Worm (Caenorhabditis elegans) whole organism, late embryonic: Measurements from ENCODE around the gene srh-231.

Source experiments
- ceh-24 ChIP-seq: sonication (generic microtip); optimal IDR thresholded peaks from 2 replicates; lab custom pipeline; 2016; ENCODE audit warnings: mild to moderate bottlenecking, missing genetic modification characterization, missing compliant biosample characterization
- elt-2 ChIP-seq: sonication (generic microtip); optimal IDR thresholded peaks from 2 replicates; lab custom pipeline; 2016; ENCODE audit warnings: missing genetic modification reagents, missing genetic modification characterization, missing compliant biosample characterization
- elt-4 ChIP-seq: sonication (generic microtip); optimal IDR thresholded peaks from 2 replicates; lab custom pipeline; 2016; ENCODE audit warnings: missing genetic modification characterization, missing compliant biosample characterization
- nfya-1 ChIP-seq: sonication (generic microtip); optimal IDR thresholded peaks from 2 replicates; lab custom pipeline; 2017; ENCODE audit warnings: missing genetic modification characterization, mild to moderate bottlenecking, missing compliant biosample characterization, antibody characterized with exemption, moderate library complexity
- nhr-11 ChIP-seq: fragments of 150-350 bp; optimal IDR thresholded peaks from 2 replicates; lab custom pipeline; 2014; ENCODE audit warnings: missing biosample characterization, missing genetic modification characterization
- pag-3 ChIP-seq: sonication (generic microtip); optimal IDR thresholded peaks from 2 replicates; lab custom pipeline; 2016; ENCODE audit warnings: missing compliant biosample characterization, missing genetic modification characterization, borderline replicate concordance
- pat-9 ChIP-seq: fragments of 200-800 bp; sonication (Bioruptor generic); optimal IDR thresholded peaks from 2 replicates; lab custom pipeline; 2018; ENCODE audit warnings: mild to moderate bottlenecking, missing genetic modification characterization, moderate library complexity, missing compliant biosample characterization
- pqm-1 ChIP-seq: sonication (generic microtip); optimal IDR thresholded peaks from 2 replicates; lab custom pipeline; 2016; ENCODE audit warnings: missing genetic modification characterization, missing compliant biosample characterization
- rnt-1 ChIP-seq: sonication (generic microtip); optimal IDR thresholded peaks from 2 replicates; lab custom pipeline; 2016; ENCODE audit warnings: missing genetic modification characterization, missing compliant biosample characterization

DNA sequence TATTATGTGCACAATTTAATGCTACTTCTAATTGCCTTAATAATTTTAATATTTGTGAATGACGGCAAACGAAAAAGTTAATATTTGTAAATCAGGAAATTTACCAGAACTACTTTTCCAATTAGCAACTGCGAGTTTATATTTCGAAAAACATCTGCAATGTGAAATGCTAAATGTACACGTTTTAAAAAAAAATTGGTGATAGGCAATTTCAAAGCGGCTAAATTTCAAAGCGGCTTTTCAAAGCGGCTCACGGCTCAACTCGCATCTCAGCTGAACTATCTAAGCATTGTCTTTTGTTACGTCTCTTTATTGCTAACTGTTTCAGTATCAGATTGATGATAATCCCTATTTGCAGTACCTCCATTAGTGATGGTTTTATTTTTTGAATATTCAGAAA lies 12.2 kb downstream of the srh-231 start, which contains the start of gene srh-187:
- TF ChIP-seq elt-2 (tag; lab: Kevin White, UChicago) (no peak), pqm-1 (no peak), rnt-1 (tag; lab: Kevin White, UChicago) (no peak), pat-9 (tag; lab: Kevin White, UChicago) (no peak), elt-4 (tag; lab: Kevin White, UChicago) (no peak), nhr-11 (tag; lab: Kevin White, UChicago) (no peak), ceh-24 (no peak), nfya-1 (tag; lab: Kevin White, UChicago) (no peak), pag-3 (no peak)
